Worm (Caenorhabditis elegans): ENCODE data around the gene parn-1.

DNA sequence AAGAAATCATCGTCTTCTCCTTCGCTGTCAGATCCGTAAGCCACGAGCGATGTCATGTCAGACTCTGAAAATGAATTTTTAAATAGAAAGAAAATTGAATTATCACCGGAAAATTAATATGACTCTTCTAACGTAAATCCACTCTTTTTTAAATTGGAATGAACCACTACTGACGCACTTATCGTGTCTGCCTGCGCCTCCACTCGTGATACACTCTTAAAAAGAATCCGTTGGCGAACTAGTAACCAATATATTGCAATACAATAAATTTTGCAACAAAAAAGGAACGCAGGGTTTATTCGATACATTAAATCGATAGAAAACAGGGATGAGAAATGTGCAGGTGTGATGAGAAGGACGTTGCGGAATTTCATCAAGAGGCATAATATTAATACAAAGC is 35.6 kb downstream of the parn-1 start, which contains the start of gene ccch-3:
- TF ChIP-seq him-1 (tag; optimal IDR thresholded peaks at IDR 0.05) (peak; percentile 31), F39B2.1 (GFP tag; IDR thresholded peaks at IDR 0.05) (no peak), dpl-1 (GFP tag; optimal IDR thresholded peaks at IDR 0.05) (no peak), die-1 (tag; optimal IDR thresholded peaks at IDR 0.05) (no peak), cebp-2 (GFP tag; IDR thresholded peaks at IDR 0.05) (no peak), madf-3 (GFP tag; IDR thresholded peaks at IDR 0.05) (peak; percentile 83), hmg-1.2 (GFP tag; IDR thresholded peaks at IDR 0.05) (peak; percentile 67), lin-26 (GFP tag; IDR thresholded peaks at IDR 0.05) (peak; percentile 44; the same call in 1 of the 2 replicates), nfya-2 (GFP tag; IDR thresholded peaks at IDR 0.05) (no peak), lin-35 (GFP tag; optimal IDR thresholded peaks at IDR 0.05) (peak in 1 of 3 experiments; percentile 19), madf-8 (GFP tag; conservative IDR thresholded peaks at IDR 0.05) (no peak), C06A6.2 (GFP tag; conservative IDR thresholded peaks at IDR 0.05) (no peak), ama-1 (optimal IDR thresholded peaks at IDR 0.05) (no peak), ama-1 (GFP tag; optimal IDR thresholded peaks at IDR 0.05) (no peak), Y53F4B.3 (GFP tag; IDR thresholded peaks at IDR 0.05) (no peak)
